Fruit fly (Drosophila melanogaster) whole organism, wandering third instar larva: ENCODE measurements around the gene Tap42.

Source experiments
- Abd-B ChIP-seq: fragments of >200 bp; optimal IDR thresholded peaks from 2 replicates; lab custom pipeline; 2017; ENCODE audit warnings: missing biosample characterization, missing genetic modification characterization
- Dif ChIP-seq: fragments of 200-275, 200-300 bp; sonication (Bioruptor generic); optimal IDR thresholded peaks from 2 replicates; lab custom pipeline; 2018; ENCODE audit warnings: missing biosample characterization, missing genetic modification characterization; ENCODE audit not compliant: partially characterized antibody
- Myc ChIP-seq: fragments of >200 bp; optimal IDR thresholded peaks from 2 replicates; lab custom pipeline; 2017
- N ChIP-seq: fragments of >200 bp; optimal IDR thresholded peaks from 2 replicates; lab custom pipeline; 2018; ENCODE audit warnings: missing biosample characterization, missing external identifiers, missing genetic modification characterization
- OdsH ChIP-seq: fragments of 200-800 bp; sonication (Bioruptor generic); optimal IDR thresholded peaks from 2 replicates; lab custom pipeline; 2016; ENCODE audit warnings: missing biosample characterization, mild to moderate bottlenecking, missing genetic modification characterization
- dmrt93B ChIP-seq: fragments of 200-800 bp; sonication (Bioruptor generic); optimal IDR thresholded peaks from 2 replicates; lab custom pipeline; 2018; ENCODE audit warnings: missing biosample characterization, mild to moderate bottlenecking, missing genetic modification characterization
- h ChIP-seq: fragments of 200-800 bp; sonication (Bioruptor generic); optimal IDR thresholded peaks from 3 replicates; lab custom pipeline; 2016; ENCODE audit warnings: missing biosample characterization, mild to moderate bottlenecking, missing genetic modification characterization
- jim ChIP-seq: fragments of 175-275, 200-325 bp; sonication (Bioruptor generic); optimal IDR thresholded peaks from 2 replicates; lab custom pipeline; 2016; ENCODE audit warnings: missing biosample characterization, mild to moderate bottlenecking, missing genetic modification characterization
- pan ChIP-seq: fragments of >200 bp; optimal IDR thresholded peaks from 2 replicates; lab custom pipeline; 2017
- psq ChIP-seq: fragments of 200-800 bp; sonication (Bioruptor generic); optimal IDR thresholded peaks from 3 replicates; lab custom pipeline; 2017; ENCODE audit warnings: missing biosample characterization, mild to moderate bottlenecking, missing genetic modification characterization, moderate library complexity
- rgr ChIP-seq: fragments of 200-800 bp; sonication (Bioruptor generic); optimal IDR thresholded peaks from 3 replicates; lab custom pipeline; 2016; ENCODE audit warnings: missing biosample characterization, mild to moderate bottlenecking, missing genetic modification characterization
- tai ChIP-seq: sonication (Bioruptor generic); optimal IDR thresholded peaks from 2 replicates; lab custom pipeline; 2016; ENCODE audit warnings: missing biosample characterization, missing genetic modification characterization

DNA sequence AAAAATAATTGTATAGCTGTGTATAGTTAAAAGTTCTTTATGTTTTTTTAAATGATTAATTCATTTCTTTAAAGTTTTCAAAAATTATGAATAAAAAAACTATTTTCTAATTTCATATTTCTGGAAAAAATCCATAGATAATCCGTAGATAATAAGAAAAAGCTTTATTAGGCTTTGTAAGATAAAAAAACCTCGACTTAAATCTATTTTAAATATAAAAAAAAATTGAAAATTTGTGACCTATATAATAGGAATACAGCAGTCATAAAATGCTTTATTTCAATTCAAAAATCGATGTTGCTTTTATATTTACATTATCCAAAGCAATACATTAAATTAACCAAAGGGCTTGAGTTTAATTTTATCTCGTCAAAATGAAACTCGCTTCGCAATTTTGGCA is 44.8 kb downstream of the Tap42 start, which contains the start of gene Flad2:
- TF ChIP-seq psq (GFP tag; lab: Kevin White, UChicago): no peak
- TF ChIP-seq h: no peak
- TF ChIP-seq tai (GFP tag; lab: Kevin White, UChicago): no peak
- TF ChIP-seq Myc: no peak
- TF ChIP-seq pan: no peak
- TF ChIP-seq Dif (GFP tag; lab: Kevin White, UChicago): no peak
- no peak for TF ChIP-seq N (GFP tag; lab: Kevin White, UChicago)
- no peak for TF ChIP-seq rgr
- TF ChIP-seq OdsH (GFP tag; lab: Kevin White, UChicago): no peak
- no peak for TF ChIP-seq dmrt93B
- no peak for TF ChIP-seq jim (GFP tag; lab: Kevin White, UChicago)
- no peak for TF ChIP-seq Abd-B (GFP tag; lab: Kevin White, UChicago)
